Worm (Caenorhabditis elegans) whole organism, L1 larva: ENCODE measurements around the gene nhr-57.

Experiments used
- C04F5.9 ChIP-seq: sonication (generic microtip); optimal IDR thresholded peaks from 2 replicates; lab custom pipeline; 2016; ENCODE audit warnings: missing genetic modification characterization, missing compliant biosample characterization
- elt-3 ChIP-seq, 6 experiments: fragments of 150-350 bp in 1 of 6; sonication (generic microtip); optimal IDR thresholded peaks; 2 replicates each; lab custom pipeline; 2017 to 2018; ENCODE audit warnings: missing biosample characterization in 6 of 6, missing genetic modification characterization in 6 of 6, inconsistent platforms in 1 of 6
- fkh-10 ChIP-seq: sonication (generic microtip); optimal IDR thresholded peaks from 2 replicates; lab custom pipeline; 2017; ENCODE audit warnings: missing biosample characterization, missing genetic modification reagents, missing genetic modification characterization
- fkh-8 ChIP-seq: sonication (generic microtip); optimal IDR thresholded peaks from 2 replicates; lab custom pipeline; 2016; ENCODE audit warnings: mild to moderate bottlenecking, missing genetic modification characterization, missing compliant biosample characterization
- hlh-4 ChIP-seq: sonication (generic microtip); optimal IDR thresholded peaks from 2 replicates; lab custom pipeline; 2016; ENCODE audit warnings: mild to moderate bottlenecking, missing genetic modification characterization, missing compliant biosample characterization
- lin-15B ChIP-seq: fragments of 150-350 bp; sonication (generic microtip); optimal IDR thresholded peaks from 3 replicates; lab custom pipeline; 2014; ENCODE audit warnings: missing biosample characterization, missing genetic modification characterization
- lsy-2 ChIP-seq, 2 experiments: fragments of 150-350 bp; optimal IDR thresholded peaks; 2 replicates each; lab custom pipeline; 2014; ENCODE audit warnings: missing biosample characterization in 2 of 2, missing genetic modification characterization in 2 of 2
- nhr-237 ChIP-seq: fragments of 150-350 bp; optimal IDR thresholded peaks from 2 replicates; lab custom pipeline; 2014; ENCODE audit warnings: missing biosample characterization, missing genetic modification characterization
- sup-37 ChIP-seq: fragments of 200-800 bp; sonication (Bioruptor generic); optimal IDR thresholded peaks from 2 replicates; lab custom pipeline; 2018; ENCODE audit warnings: mild to moderate bottlenecking, missing genetic modification characterization, missing compliant biosample characterization
- unc-62 ChIP-seq: fragments of 150-350 bp; optimal IDR thresholded peaks from 2 replicates; lab custom pipeline; 2014; ENCODE audit warnings: missing biosample characterization, missing genetic modification reagents, missing genetic modification characterization
- unc-98 ChIP-seq: fragments of 200-800 bp; sonication (Bioruptor generic); IDR thresholded peaks from 2 replicates; pipeline ENCODE4 v1.3.6; 2022; ENCODE audit warnings: missing genetic modification characterization, missing compliant biosample characterization

ce11 chrV:4131471-4131939, at the start of gene nhr-57:
- no peak for TF ChIP-seq unc-98 (GFP tag; lab: Robert Waterston, UW)
- TF ChIP-seq sup-37 (GFP tag; lab: Kevin White, UChicago) = peak; percentile 54
- TF ChIP-seq nhr-237 (tag; lab: Kevin White, UChicago) = peak; percentile 7
- TF ChIP-seq lsy-2 (tag; optimal IDR thresholded peaks at IDR 0.05; lab: Kevin White, UChicago) = no peak
- no peak for TF ChIP-seq hlh-4 (tag; lab: Kevin White, UChicago)
- peak in 3 of 6 experiments; percentile 39 to 98 (median 89) for TF ChIP-seq elt-3 (tag; optimal IDR thresholded peaks at IDR 0.05; lab: Kevin White, UChicago)
- TF ChIP-seq unc-62 (GFP tag; lab: Kevin White, UChicago) = no peak
- TF ChIP-seq fkh-10 (GFP tag; lab: Kevin White, UChicago) = no peak
- TF ChIP-seq lin-15B (tag; lab: Kevin White, UChicago) = no peak
- TF ChIP-seq fkh-8 (tag; lab: Kevin White, UChicago) = peak; percentile 51
- TF ChIP-seq C04F5.9 (tag; lab: Kevin White, UChicago) = peak; percentile 21
